Worm (Caenorhabditis elegans) whole organism, L4 larva: ENCODE results near the gene str-181.

Source experiments
- ceh-82 ChIP-seq: sonication (generic microtip); optimal IDR thresholded peaks from 2 replicates; lab custom pipeline; 2017; ENCODE audit warnings: missing biosample characterization, missing genetic modification characterization
- cey-2 ChIP-seq: sonication (generic microtip); optimal IDR thresholded peaks from 3 replicates; lab custom pipeline; 2017; ENCODE audit warnings: missing genetic modification characterization, mild to moderate bottlenecking, missing compliant biosample characterization, antibody characterized with exemption, borderline replicate concordance; ENCODE audit not compliant: insufficient read depth

- no peak for TF ChIP-seq cey-2 (tag; lab: Kevin White, UChicago)
- no peak for TF ChIP-seq ceh-82 (tag; lab: Kevin White, UChicago)
Observed at ce11 chrV:12695155-12695554, 23.4 kb downstream of the str-181 start, which contains the start of gene parn-1.
